Fruit fly (Drosophila melanogaster) Kc167 (cell line): ENCODE measurements around the gene CG10013.

ENCODE experiments used
- Myc ChIP-seq: fragments of >200 bp; optimal IDR thresholded peaks from 2 replicates; lab custom pipeline; 2017; ENCODE audit warnings: missing external identifiers
- Sin3A ChIP-seq: fragments of >200 bp; optimal IDR thresholded peaks from 2 replicates; lab custom pipeline; 2018; ENCODE audit warnings: missing external identifiers
- h ChIP-seq: fragments of >200 bp; optimal IDR thresholded peaks from 3 replicates; lab custom pipeline; 2018; ENCODE audit warnings: missing external identifiers
- insv ChIP-seq: fragments of >200 bp; optimal IDR thresholded peaks from 3 replicates; lab custom pipeline; 2018; ENCODE audit warnings: missing external identifiers
- psq ChIP-seq: fragments of >200 bp; optimal IDR thresholded peaks from 2 replicates; lab custom pipeline; 2017; ENCODE audit warnings: missing external identifiers
- ttk ChIP-seq: sonication (Bioruptor generic); optimal IDR thresholded peaks from 2 replicates; lab custom pipeline; 2017; ENCODE audit warnings: missing external identifiers

CG10013 gene

dm6 chr3R:12361962-12362497, 38.7 kb downstream of the CG10013 start:
- no peak for TF ChIP-seq insv
- no peak for TF ChIP-seq h
- no peak for TF ChIP-seq Myc (lab: Kevin White, UChicago)
- no peak for TF ChIP-seq psq (lab: Kevin White, UChicago)
- TF ChIP-seq Sin3A (lab: Kevin White, UChicago): no peak
- TF ChIP-seq ttk (lab: Kevin White, UChicago): no peak

dm6 chr3R:12363544-12363943, 40.2 kb downstream of the CG10013 start:
- TF ChIP-seq insv (no peak), Sin3A (lab: Kevin White, UChicago) (no peak), h (no peak), ttk (lab: Kevin White, UChicago) (no peak), psq (lab: Kevin White, UChicago) (no peak), Myc (lab: Kevin White, UChicago) (no peak)

dm6 chr3R:12364580-12364979, 41.3 kb downstream of the CG10013 start, which contains the start of gene Tim17a1:
TSS of gene Tim17a1 (minus strand) at chr3R:12364680.
- TF ChIP-seq h: no peak
- TF ChIP-seq psq (lab: Kevin White, UChicago): no peak
- no peak for TF ChIP-seq ttk (lab: Kevin White, UChicago)
- TF ChIP-seq Sin3A (lab: Kevin White, UChicago): no peak
- no peak for TF ChIP-seq insv
- no peak for TF ChIP-seq Myc (lab: Kevin White, UChicago)

- TF ChIP-seq insv (no peak), Myc (lab: Kevin White, UChicago) (no peak), psq (lab: Kevin White, UChicago) (no peak), ttk (lab: Kevin White, UChicago) (no peak), Sin3A (lab: Kevin White, UChicago) (no peak), h (no peak)
These were observed 42.0 kb downstream of the CG10013 start, which contains the start of gene GstD10 for dm6 chr3R:12365264-12365840. TSS of gene GstD10 (minus strand) at chr3R:12365735.

- TF ChIP-seq ttk (lab: Kevin White, UChicago): no peak
These were observed 42.6 kb downstream of the CG10013 start for dm6 chr3R:12365887-12366286.

- TF ChIP-seq insv (no peak), h (no peak), ttk (lab: Kevin White, UChicago) (no peak), Myc (lab: Kevin White, UChicago) (no peak), Sin3A (lab: Kevin White, UChicago) (no peak), psq (lab: Kevin White, UChicago) (no peak)
These were observed 44.1 kb downstream of the CG10013 start, which contains the start of gene GstD9 for dm6 chr3R:12367464-12367863. TSS of gene GstD9 (minus strand) at chr3R:12367564.

dm6 chr3R:12369135-12369792, 45.9 kb downstream of the CG10013 start, which contains the start of gene GstD1:
TSS of gene GstD1 (minus strand) at chr3R:12369268.
- no peak for TF ChIP-seq Myc (lab: Kevin White, UChicago)
- TF ChIP-seq ttk (lab: Kevin White, UChicago): no peak

dm6 chr3R:12369793-12370642, 46.7 kb downstream of the CG10013 start:
- TF ChIP-seq ttk (lab: Kevin White, UChicago) (no peak), Myc (lab: Kevin White, UChicago) (no peak), psq (lab: Kevin White, UChicago) (no peak), h (no peak), insv (no peak), Sin3A (lab: Kevin White, UChicago) (no peak)

- TF ChIP-seq Sin3A (lab: Kevin White, UChicago): no peak
- TF ChIP-seq insv: no peak
- TF ChIP-seq ttk (lab: Kevin White, UChicago): no peak
- no peak for TF ChIP-seq psq (lab: Kevin White, UChicago)
- no peak for TF ChIP-seq Myc (lab: Kevin White, UChicago)
- no peak for TF ChIP-seq h
These were observed 47.3 kb downstream of the CG10013 start for dm6 chr3R:12370643-12370995.

dm6 chr3R:12371671-12372070, 48.4 kb downstream of the CG10013 start, which contains the start of gene GstD2:
TSS of gene GstD2 (plus strand) at chr3R:12371971.
- no peak for TF ChIP-seq Sin3A (lab: Kevin White, UChicago)
- TF ChIP-seq insv: no peak
- no peak for TF ChIP-seq Myc (lab: Kevin White, UChicago)
- TF ChIP-seq h: no peak
- no peak for TF ChIP-seq ttk (lab: Kevin White, UChicago)
- no peak for TF ChIP-seq psq (lab: Kevin White, UChicago)

- no peak for TF ChIP-seq Sin3A (lab: Kevin White, UChicago)
- no peak for TF ChIP-seq Myc (lab: Kevin White, UChicago)
- no peak for TF ChIP-seq insv
- TF ChIP-seq psq (lab: Kevin White, UChicago): no peak
- no peak for TF ChIP-seq ttk (lab: Kevin White, UChicago)
- no peak for TF ChIP-seq h
These were observed 49.5 kb downstream of the CG10013 start, which contains the start of gene GstD3 for dm6 chr3R:12372800-12373199. TSS of gene GstD3 (plus strand) at chr3R:12373068.

- TF ChIP-seq psq (lab: Kevin White, UChicago) (no peak), Myc (lab: Kevin White, UChicago) (no peak), ttk (lab: Kevin White, UChicago) (no peak), h (no peak), Sin3A (lab: Kevin White, UChicago) (no peak), insv (no peak)
These were observed 50.5 kb downstream of the CG10013 start, which contains the start of gene GstD4 for dm6 chr3R:12373800-12374199. TSS of gene GstD4 (plus strand) at chr3R:12374100.
